Worm (Caenorhabditis elegans) whole organism, late embryonic: ENCODE measurements around the gene F22H10.1.

Experiments
- C38D4.7 ChIP-seq: fragments of 200-800 bp; sonication (Bioruptor generic); optimal IDR thresholded peaks from 2 replicates; lab custom pipeline; 2018; ENCODE audit warnings: mild to moderate bottlenecking, missing genetic modification characterization, moderate library complexity, missing compliant biosample characterization
- F13H6.1 ChIP-seq: sonication (generic microtip); optimal IDR thresholded peaks from 2 replicates; lab custom pipeline; 2016; ENCODE audit warnings: missing genetic modification characterization, missing compliant biosample characterization
- K02D7.2 ChIP-seq: sonication (generic microtip); optimal IDR thresholded peaks from 2 replicates; lab custom pipeline; 2017; ENCODE audit warnings: mild to moderate bottlenecking, missing genetic modification characterization, missing compliant biosample characterization
- K09A11.1 ChIP-seq: sonication (generic microtip); optimal IDR thresholded peaks from 2 replicates; lab custom pipeline; 2017; ENCODE audit warnings: antibody characterized with exemption, mild to moderate bottlenecking, missing genetic modification characterization, missing compliant biosample characterization; ENCODE audit not compliant: insufficient read depth
- ahr-1 ChIP-seq: sonication (generic microtip); optimal IDR thresholded peaks from 2 replicates; lab custom pipeline; 2016; ENCODE audit warnings: missing genetic modification characterization, missing compliant biosample characterization
- ceh-14 ChIP-seq: sonication (generic microtip); optimal IDR thresholded peaks from 2 replicates; lab custom pipeline; 2016; ENCODE audit warnings: missing genotype, missing genetic modification characterization, missing compliant biosample characterization
- ceh-18 ChIP-seq: sonication (generic microtip); optimal IDR thresholded peaks from 2 replicates; lab custom pipeline; 2016; ENCODE audit warnings: missing genetic modification characterization, missing compliant biosample characterization
- ceh-19 ChIP-seq: fragments of 200-800 bp; sonication (Bioruptor generic); optimal IDR thresholded peaks from 2 replicates; lab custom pipeline; 2018; ENCODE audit warnings: mild to moderate bottlenecking, missing genetic modification characterization, missing compliant biosample characterization
- ceh-2 ChIP-seq: sonication (generic microtip); optimal IDR thresholded peaks from 2 replicates; lab custom pipeline; 2016; ENCODE audit warnings: missing genotype, missing genetic modification characterization, missing compliant biosample characterization
- ceh-22 ChIP-seq: sonication (generic microtip); optimal IDR thresholded peaks from 2 replicates; lab custom pipeline; 2017; ENCODE audit warnings: missing biosample characterization, missing genetic modification characterization
- ceh-24 ChIP-seq: sonication (generic microtip); optimal IDR thresholded peaks from 2 replicates; lab custom pipeline; 2016; ENCODE audit warnings: mild to moderate bottlenecking, missing genetic modification characterization, missing compliant biosample characterization
- ceh-31 ChIP-seq: sonication (generic microtip); optimal IDR thresholded peaks from 2 replicates; lab custom pipeline; 2016; ENCODE audit warnings: missing genetic modification characterization, missing compliant biosample characterization
- ceh-34 ChIP-seq: sonication (generic microtip); optimal IDR thresholded peaks from 2 replicates; lab custom pipeline; 2016; ENCODE audit warnings: mild to moderate bottlenecking, missing genetic modification characterization, missing compliant biosample characterization
- ceh-48 ChIP-seq: sonication (generic microtip); optimal IDR thresholded peaks from 2 replicates; lab custom pipeline; 2016; ENCODE audit warnings: missing genetic modification characterization, inconsistent platforms, missing compliant biosample characterization
- che-1 ChIP-seq: sonication (generic microtip); optimal IDR thresholded peaks from 2 replicates; lab custom pipeline; 2016; ENCODE audit warnings: mild to moderate bottlenecking, missing genetic modification characterization, missing compliant biosample characterization
- dmd-4 ChIP-seq: sonication (generic microtip); optimal IDR thresholded peaks from 2 replicates; lab custom pipeline; 2016; ENCODE audit warnings: borderline replicate concordance, missing genetic modification characterization, missing compliant biosample characterization
- dve-1 ChIP-seq: sonication (generic microtip); optimal IDR thresholded peaks from 2 replicates; lab custom pipeline; 2017; ENCODE audit warnings: antibody characterized with exemption, mild to moderate bottlenecking, missing genetic modification characterization, missing compliant biosample characterization
- elt-2 ChIP-seq: sonication (generic microtip); optimal IDR thresholded peaks from 2 replicates; lab custom pipeline; 2016; ENCODE audit warnings: missing genetic modification reagents, missing genetic modification characterization, missing compliant biosample characterization
- elt-4 ChIP-seq: sonication (generic microtip); optimal IDR thresholded peaks from 2 replicates; lab custom pipeline; 2016; ENCODE audit warnings: missing genetic modification characterization, missing compliant biosample characterization
- fax-1 ChIP-seq: sonication (generic microtip); optimal IDR thresholded peaks from 2 replicates; lab custom pipeline; 2016; ENCODE audit warnings: missing genotype, missing genetic modification characterization, missing compliant biosample characterization
- fkh-10 ChIP-seq: fragments of 150-350 bp; optimal IDR thresholded peaks from 2 replicates; lab custom pipeline; 2014; ENCODE audit warnings: missing biosample characterization, missing genetic modification reagents, missing genetic modification characterization
- fkh-6 ChIP-seq: sonication (generic microtip); optimal IDR thresholded peaks from 2 replicates; lab custom pipeline; 2016; ENCODE audit warnings: missing genetic modification characterization, missing compliant biosample characterization
- gmeb-2 ChIP-seq: sonication (generic microtip); optimal IDR thresholded peaks from 2 replicates; lab custom pipeline; 2016; ENCODE audit warnings: missing genetic modification characterization, inconsistent platforms, missing compliant biosample characterization
- hlh-13 ChIP-seq: fragments of 200-800 bp; sonication (Bioruptor generic); optimal IDR thresholded peaks from 2 replicates; lab custom pipeline; 2018; ENCODE audit warnings: mild to moderate bottlenecking, missing genetic modification characterization, missing compliant biosample characterization
- hlh-15 ChIP-seq: sonication (generic microtip); optimal IDR thresholded peaks from 2 replicates; lab custom pipeline; 2016; ENCODE audit warnings: missing genetic modification characterization, missing compliant biosample characterization
- hlh-6 ChIP-seq: sonication (generic microtip); optimal IDR thresholded peaks from 2 replicates; lab custom pipeline; 2016; ENCODE audit warnings: missing genotype, missing genetic modification characterization, missing compliant biosample characterization
- nhr-11 ChIP-seq: fragments of 150-350 bp; optimal IDR thresholded peaks from 2 replicates; lab custom pipeline; 2014; ENCODE audit warnings: missing biosample characterization, missing genetic modification characterization
- pag-3 ChIP-seq: sonication (generic microtip); optimal IDR thresholded peaks from 2 replicates; lab custom pipeline; 2016; ENCODE audit warnings: missing compliant biosample characterization, missing genetic modification characterization, borderline replicate concordance
- pat-9 ChIP-seq: fragments of 200-800 bp; sonication (Bioruptor generic); optimal IDR thresholded peaks from 2 replicates; lab custom pipeline; 2018; ENCODE audit warnings: mild to moderate bottlenecking, missing genetic modification characterization, moderate library complexity, missing compliant biosample characterization
- pha-2 ChIP-seq: sonication (generic microtip); optimal IDR thresholded peaks from 2 replicates; lab custom pipeline; 2017; ENCODE audit warnings: mild to moderate bottlenecking, missing genetic modification characterization, missing compliant biosample characterization
- pros-1 ChIP-seq: fragments of 150-350 bp; optimal IDR thresholded peaks from 2 replicates; lab custom pipeline; 2014; ENCODE audit warnings: missing biosample characterization, missing genetic modification reagents, missing genetic modification characterization
- ref-2 ChIP-seq: sonication (generic microtip); optimal IDR thresholded peaks from 2 replicates; lab custom pipeline; 2016; ENCODE audit warnings: missing genetic modification characterization, missing compliant biosample characterization
- rnt-1 ChIP-seq: sonication (generic microtip); optimal IDR thresholded peaks from 2 replicates; lab custom pipeline; 2016; ENCODE audit warnings: missing genetic modification characterization, missing compliant biosample characterization
- sox-4 ChIP-seq: sonication (generic microtip); optimal IDR thresholded peaks from 2 replicates; lab custom pipeline; 2017; ENCODE audit warnings: mild to moderate bottlenecking, missing genetic modification characterization, inconsistent platforms, missing compliant biosample characterization
- syd-9 ChIP-seq: sonication (generic microtip); optimal IDR thresholded peaks from 2 replicates; lab custom pipeline; 2016; ENCODE audit warnings: mild to moderate bottlenecking, missing genetic modification characterization, moderate library complexity, missing compliant biosample characterization
- tbx-2 ChIP-seq: sonication (generic microtip); optimal IDR thresholded peaks from 2 replicates; lab custom pipeline; 2016; ENCODE audit warnings: missing genetic modification characterization, missing compliant biosample characterization
- tbx-7 ChIP-seq: sonication (generic microtip); optimal IDR thresholded peaks from 2 replicates; lab custom pipeline; 2016; ENCODE audit warnings: missing genotype, missing genetic modification characterization, missing compliant biosample characterization
- ttx-3 ChIP-seq: sonication (generic microtip); optimal IDR thresholded peaks from 2 replicates; lab custom pipeline; 2016; ENCODE audit warnings: missing genetic modification reagents, missing genetic modification characterization, missing compliant biosample characterization
- unc-3 ChIP-seq, 2 experiments: fragments of 200-800 bp in 1 of 2; sonication (Bioruptor generic) in 1 of 2; sonication (generic microtip) in 1 of 2; conservative IDR thresholded peaks in 1 of 2; optimal IDR thresholded peaks in 1 of 2; 2 replicates each; pipeline versions ENCODE4 v1.3.6 to Lab custom; 2016 to 2022; ENCODE audit warnings: missing compliant biosample characterization in 2 of 2, missing genetic modification characterization in 2 of 2, missing genetic modification reagents in 1 of 2
- unc-55 ChIP-seq: sonication (generic microtip); optimal IDR thresholded peaks from 2 replicates; lab custom pipeline; 2017; ENCODE audit warnings: missing biosample characterization, missing genetic modification reagents, missing genetic modification characterization
- unc-86 ChIP-seq: sonication (generic microtip); optimal IDR thresholded peaks from 2 replicates; lab custom pipeline; 2016; ENCODE audit warnings: missing genetic modification characterization, missing compliant biosample characterization

Gene F22H10.1

ce11 chrX:16726879-16727278, 24.6 kb downstream of the F22H10.1 start (continued):
- TF ChIP-seq tbx-7 (tag; lab: Kevin White, UChicago), result peak; percentile 1
- peak; percentile 91 for TF ChIP-seq ceh-14 (tag; lab: Kevin White, UChicago)
- peak; percentile 71 for TF ChIP-seq elt-2 (tag; lab: Kevin White, UChicago)
- no peak for TF ChIP-seq K02D7.2 (tag; lab: Kevin White, UChicago)
- TF ChIP-seq rnt-1 (tag; lab: Kevin White, UChicago), result peak; percentile 81
- peak; percentile 89 for TF ChIP-seq ceh-34 (tag; lab: Kevin White, UChicago)
- no peak for TF ChIP-seq pat-9 (tag; lab: Kevin White, UChicago)
- peak; percentile 60 for TF ChIP-seq dmd-4 (tag; lab: Kevin White, UChicago)
- TF ChIP-seq fkh-10, result no peak
- TF ChIP-seq K09A11.1 (tag; lab: Kevin White, UChicago), result peak; percentile 41
- peak; percentile 23 for TF ChIP-seq sox-4
- peak; percentile 53 for TF ChIP-seq dve-1 (tag; lab: Kevin White, UChicago)
- TF ChIP-seq pag-3 (tag; lab: Kevin White, UChicago), result no peak
- TF ChIP-seq hlh-13, result no peak
- no peak for TF ChIP-seq ttx-3 (tag; lab: Kevin White, UChicago)
- TF ChIP-seq, all 69 proteins: peak for 42

ce11 chrX:16729259-16729658, 27.0 kb downstream of the F22H10.1 start, which contains the start of gene hda-4:
Gene hda-4, plus strand, starts transcription at chrX:16729559.
- TF ChIP-seq ref-2 (no peak), pha-2 (tag; lab: Kevin White, UChicago) (no peak), unc-3 (GFP tag; conservative IDR thresholded peaks at IDR 0.05; lab: Robert Waterston, UW) (no peak), unc-3 (tag; optimal IDR thresholded peaks at IDR 0.05; lab: Kevin White, UChicago) (no peak), ceh-34 (tag; lab: Kevin White, UChicago) (no peak), ahr-1 (tag; lab: Kevin White, UChicago) (no peak), che-1 (tag; lab: Kevin White, UChicago) (no peak), K02D7.2 (tag; lab: Kevin White, UChicago) (no peak), syd-9 (tag; lab: Kevin White, UChicago) (no peak), C38D4.7 (GFP tag; lab: Kevin White, UChicago) (no peak), sox-4 (no peak)

- TF ChIP-seq pag-3 (tag; lab: Kevin White, UChicago) (no peak), fkh-10 (no peak), K02D7.2 (tag; lab: Kevin White, UChicago) (no peak), sox-4 (no peak), fax-1 (tag; lab: Kevin White, UChicago) (no peak), che-1 (tag; lab: Kevin White, UChicago) (no peak), pros-1 (tag; lab: Kevin White, UChicago) (no peak), pat-9 (tag; lab: Kevin White, UChicago) (no peak), ceh-22 (tag; lab: Kevin White, UChicago) (no peak), pha-2 (tag; lab: Kevin White, UChicago) (no peak), hlh-15 (no peak), dve-1 (tag; lab: Kevin White, UChicago) (no peak), F13H6.1 (tag; lab: Kevin White, UChicago) (no peak)
Observed at ce11 chrX:16731167-16731566, 28.9 kb downstream of the F22H10.1 start.

- TF ChIP-seq ceh-18 (tag; lab: Kevin White, UChicago) (peak; percentile 22), elt-2 (tag; lab: Kevin White, UChicago) (no peak), hlh-6 (tag; lab: Kevin White, UChicago) (no peak), elt-4 (tag; lab: Kevin White, UChicago) (no peak)
Observed at ce11 chrX:16732259-16732658, 30.0 kb downstream of the F22H10.1 start.

ce11 chrX:16733411-16733810, 31.2 kb downstream of the F22H10.1 start:
- TF ChIP-seq tbx-2 (tag; lab: Kevin White, UChicago) (no peak), tbx-7 (tag; lab: Kevin White, UChicago) (no peak), K02D7.2 (tag; lab: Kevin White, UChicago) (no peak), ceh-19 (GFP tag; lab: Kevin White, UChicago) (no peak), ttx-3 (tag; lab: Kevin White, UChicago) (no peak), nhr-11 (tag; lab: Kevin White, UChicago) (no peak), syd-9 (tag; lab: Kevin White, UChicago) (no peak), ceh-31 (tag; lab: Kevin White, UChicago) (no peak), ceh-24 (tag; lab: Kevin White, UChicago) (no peak), K09A11.1 (tag; lab: Kevin White, UChicago) (no peak), ceh-34 (tag; lab: Kevin White, UChicago) (no peak), gmeb-2 (tag; lab: Kevin White, UChicago) (no peak), fkh-6 (tag; lab: Kevin White, UChicago) (no peak), F13H6.1 (tag; lab: Kevin White, UChicago) (no peak), unc-55 (GFP tag; lab: Kevin White, UChicago) (no peak), ceh-2 (no peak), unc-86 (tag; lab: Kevin White, UChicago) (no peak), C38D4.7 (GFP tag; lab: Kevin White, UChicago) (no peak), ceh-48 (no peak), hlh-15 (no peak)
